Fruit fly (Drosophila melanogaster): ENCODE results near the gene Loxl1.

Loxl1 gene

DNA sequence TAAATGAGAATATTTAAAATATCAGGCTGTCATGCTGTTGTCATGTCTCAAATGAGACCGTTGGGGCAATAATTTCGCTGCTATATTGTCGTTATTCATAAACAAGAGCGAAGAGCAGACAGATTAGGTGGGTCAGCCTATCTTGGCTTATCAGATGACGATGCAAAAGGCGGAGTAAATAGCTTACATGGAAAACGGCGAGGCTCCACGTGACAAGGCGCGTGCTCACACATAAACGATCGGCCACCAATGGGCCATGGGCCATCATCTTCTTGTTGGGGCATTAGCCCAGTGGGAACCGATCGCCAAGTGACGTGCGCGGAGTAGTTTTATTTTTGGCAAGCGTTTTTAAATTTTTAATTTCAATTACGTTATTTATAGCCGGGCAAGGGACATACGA is 1.6 kb upstream of the Loxl1 start:
- peak; percentile 60 for TF ChIP-seq sug (tag; optimal IDR thresholded peaks at IDR 0.05)
- peak; percentile 36 for TF ChIP-seq Med (GFP tag)
- TF ChIP-seq esg (GFP tag; conservative IDR thresholded peaks at IDR 0.05) = no peak
- peak; percentile 69 for TF ChIP-seq cwo (GFP tag; optimal IDR thresholded peaks at IDR 0.05)
- TF ChIP-seq CG12071 (GFP tag; optimal IDR thresholded peaks at IDR 0.05) = no peak
- peak; percentile 47 for TF ChIP-seq CG34376 (GFP tag; optimal IDR thresholded peaks at IDR 0.05)
- TF ChIP-seq CG17328 (GFP tag; IDR thresholded peaks at IDR 0.05) = no peak
- TF ChIP-seq CG17186 (GFP tag; optimal IDR thresholded peaks at IDR 0.05) = no peak
- TF ChIP-seq gem (tag; optimal IDR thresholded peaks at IDR 0.05) = no peak
- TF ChIP-seq rib (GFP tag; IDR thresholded peaks at IDR 0.05) = no peak
- no peak for TF ChIP-seq Xbp1 (GFP tag; optimal IDR thresholded peaks at IDR 0.05)
- no peak for TF ChIP-seq Mes4 (GFP tag; optimal IDR thresholded peaks at IDR 0.05)

DNA sequence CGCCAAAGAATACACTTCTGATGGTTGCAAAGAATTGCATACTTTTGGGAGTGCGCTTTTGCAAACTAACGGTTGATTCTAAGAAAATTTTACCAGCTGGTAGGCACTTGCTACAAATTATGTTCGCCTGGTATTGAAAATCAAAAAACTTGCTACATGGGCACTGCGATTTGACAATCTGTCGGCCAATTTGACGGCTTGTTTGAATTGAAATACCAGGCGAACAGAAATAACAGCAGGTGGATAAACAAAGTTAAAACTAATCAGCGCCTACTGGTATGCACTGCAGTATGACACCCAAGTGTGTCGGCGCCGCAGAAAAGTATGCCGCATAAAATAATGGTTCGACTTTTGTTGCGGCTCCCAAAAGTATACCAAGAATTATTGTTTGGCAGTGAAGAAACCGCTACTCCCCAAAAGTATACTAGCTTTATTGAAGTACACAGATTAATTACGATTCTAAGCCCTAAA is 1.6 kb downstream of the Loxl1 start:
- TF ChIP-seq CG33213 (GFP tag; optimal IDR thresholded peaks at IDR 0.05) (peak; percentile 42), CG6654 (GFP tag; optimal IDR thresholded peaks at IDR 0.05) (no peak), CG11398 (GFP tag; optimal IDR thresholded peaks at IDR 0.05) (no peak), stwl (tag; optimal IDR thresholded peaks at IDR 0.05) (no peak), Ets97D (GFP tag; optimal IDR thresholded peaks at IDR 0.05) (peak; percentile 40), CG11093 (GFP tag; IDR thresholded peaks at IDR 0.05) (no peak), CHES-1-like (GFP tag; optimal IDR thresholded peaks at IDR 0.05) (no peak), CG42726 (GFP tag; IDR thresholded peaks at IDR 0.05; ENCODE audit: partially characterized antibody) (peak; percentile 60), Doc2 (GFP tag; IDR thresholded peaks at IDR 0.05) (no peak), sd (tag; optimal IDR thresholded peaks at IDR 0.05) (peak; percentile 62), Lhr (GFP tag; optimal IDR thresholded peaks at IDR 0.05) (peak; percentile 98), CG4854 (GFP tag; optimal IDR thresholded peaks at IDR 0.05) (no peak), chinmo (GFP tag; IDR thresholded peaks at IDR 0.05; ENCODE audit: partially characterized antibody) (peak; percentile 63; the same call in 1 of the 4 replicates), CG31224 (GFP tag; IDR thresholded peaks at IDR 0.05) (peak; percentile 99), maf-S (GFP tag; optimal IDR thresholded peaks at IDR 0.05) (no peak), Rx (GFP tag; IDR thresholded peaks at IDR 0.05) (no peak), Med (GFP tag) (peak; percentile 78), bbx (GFP tag; IDR thresholded peaks at IDR 0.05; ENCODE audit: partially characterized antibody) (peak; percentile 59), Xrp1 (GFP tag; IDR thresholded peaks at IDR 0.05) (no peak), CG2202 (tag; optimal IDR thresholded peaks at IDR 0.05) (peak; percentile 1), CG16779 (GFP tag; IDR thresholded peaks at IDR 0.05) (no peak), Asciz (GFP tag; optimal IDR thresholded peaks at IDR 0.05) (no peak), sens (GFP tag) (peak; percentile 35), tup (GFP tag; optimal IDR thresholded peaks at IDR 0.05) (no peak), E2f2 (GFP tag; IDR thresholded peaks at IDR 0.05) (peak; percentile 86), Dip2 (GFP tag; IDR thresholded peaks at IDR 0.05) (no peak), chm (GFP tag; IDR thresholded peaks at IDR 0.05) (peak; percentile 47; the same call in 1 of the 2 replicates), CG4404 (GFP tag; IDR thresholded peaks at IDR 0.05) (no peak), CG17186 (GFP tag; optimal IDR thresholded peaks at IDR 0.05) (peak; percentile 1), ftz-f1 (GFP tag; optimal IDR thresholded peaks at IDR 0.05) (no peak), Myb (GFP tag; optimal IDR thresholded peaks at IDR 0.05) (peak; percentile 66), nau (GFP tag; optimal IDR thresholded peaks at IDR 0.05) (no peak), inv (GFP tag; IDR thresholded peaks at IDR 0.05; ENCODE audit: partially characterized antibody) (peak; percentile 35; the same call in 1 of the 2 replicates), Nf-YC (tag; optimal IDR thresholded peaks at IDR 0.05) (no peak), Fer1 (GFP tag; optimal IDR thresholded peaks at IDR 0.05) (no peak), Tbp (GFP tag; optimal IDR thresholded peaks at IDR 0.05) (peak; percentile 51), vvl (GFP tag; IDR thresholded peaks at IDR 0.05) (0 out of 2 replicates have a peak, but pooled peaks have one; percentile 6), luna (GFP tag; optimal IDR thresholded peaks at IDR 0.05) (no peak), Gsc (GFP tag; IDR thresholded peaks at IDR 0.05) (no peak), CG17612 (GFP tag; IDR thresholded peaks at IDR 0.05) (peak; percentile 52; the same call in 1 of the 2 replicates)
